Worm (Caenorhabditis elegans) whole organism, L4 larva: ENCODE measurements around the gene blos-2.

Experiments used
- F26F4.8 ChIP-seq: fragments of 200-800 bp; sonication (Bioruptor generic); conservative IDR thresholded peaks from 2 replicates; pipeline ENCODE4 v1.3.6; 2022; ENCODE audit warnings: missing genetic modification characterization, missing compliant biosample characterization
- T20F7.1 ChIP-seq: fragments of 200-800 bp; sonication (Bioruptor generic); optimal IDR thresholded peaks from 2 replicates; lab custom pipeline; 2018; ENCODE audit warnings: mild to moderate bottlenecking, missing genetic modification characterization, missing compliant biosample characterization
- T26A8.4 ChIP-seq: fragments of 200-800 bp; sonication (Bioruptor generic); IDR thresholded peaks from 2 replicates; pipeline ENCODE4 v1.3.6; 2022; ENCODE audit warnings: missing genetic modification characterization, missing compliant biosample characterization
- Y105C5A.15 ChIP-seq: fragments of 200-800 bp; sonication (Bioruptor generic); IDR thresholded peaks from 2 replicates; pipeline ENCODE4 v1.3.6; 2022; ENCODE audit warnings: missing genetic modification characterization, missing compliant biosample characterization
- Y48G9A.11 ChIP-seq: fragments of 200-800 bp; sonication (Bioruptor generic); IDR thresholded peaks from 2 replicates; pipeline ENCODE4 v1.3.6; 2022; ENCODE audit warnings: missing genetic modification reagents, missing genetic modification characterization, missing compliant biosample characterization
- Y5F2A.4 ChIP-seq: fragments of 200-800 bp; sonication (Bioruptor generic); optimal IDR thresholded peaks from 2 replicates; lab custom pipeline; 2018; ENCODE audit warnings: mild to moderate bottlenecking, missing genetic modification characterization, missing compliant biosample characterization
- ceh-20 ChIP-seq: fragments of 200-800 bp; sonication (Bioruptor generic); IDR thresholded peaks from 2 replicates; pipeline ENCODE4 v1.3.6; 2022; ENCODE audit warnings: missing genetic modification reagents, missing genetic modification characterization, missing compliant biosample characterization
- ceh-28 ChIP-seq: fragments of 150-350 bp; optimal IDR thresholded peaks from 2 replicates; lab custom pipeline; 2014; ENCODE audit warnings: missing biosample characterization, missing genetic modification reagents, missing genetic modification characterization
- ceh-32 ChIP-seq: sonication (generic microtip); optimal IDR thresholded peaks from 2 replicates; lab custom pipeline; 2016; ENCODE audit warnings: mild to moderate bottlenecking, missing genetic modification characterization, missing compliant biosample characterization; ENCODE audit not compliant: poor library complexity
- ceh-44 ChIP-seq: fragments of 200-800 bp; sonication (Bioruptor generic); IDR thresholded peaks from 2 replicates; pipeline ENCODE4 v1.3.6; 2022; ENCODE audit warnings: missing genetic modification reagents, missing genetic modification characterization, missing compliant biosample characterization
- ces-1 ChIP-seq: fragments of 150-350 bp; sonication (generic microtip); optimal IDR thresholded peaks from 4 replicates; lab custom pipeline; 2014; ENCODE audit warnings: missing biosample characterization, missing genetic modification reagents, missing genetic modification characterization
- ctbp-1 ChIP-seq: fragments of 200-800 bp; sonication (Bioruptor generic); IDR thresholded peaks from 2 replicates; pipeline ENCODE4 v1.3.6; 2022; ENCODE audit warnings: missing genetic modification reagents, missing genetic modification characterization, missing compliant biosample characterization
- daf-12 ChIP-seq: fragments of 150-350 bp; optimal IDR thresholded peaks from 2 replicates; lab custom pipeline; 2014; ENCODE audit warnings: missing biosample characterization, missing genetic modification reagents, missing genetic modification characterization
- daf-16 ChIP-seq, 3 experiments: sonication (generic microtip); optimal IDR thresholded peaks; 2 replicates each; lab custom pipeline; 2016 to 2017; ENCODE audit warnings: missing genetic modification characterization in 3 of 3, missing genetic modification reagents in 3 of 3, mild to moderate bottlenecking in 2 of 3, missing compliant biosample characterization in 2 of 3, missing biosample characterization in 1 of 3, moderate library complexity in 1 of 3
- dmd-8 ChIP-seq: fragments of 200-800 bp; sonication (Bioruptor generic); IDR thresholded peaks from 2 replicates; pipeline ENCODE4 v1.3.6; 2022; ENCODE audit warnings: missing genetic modification characterization, missing compliant biosample characterization
- duxl-1 ChIP-seq: sonication (generic microtip); optimal IDR thresholded peaks from 2 replicates; lab custom pipeline; 2016; ENCODE audit warnings: mild to moderate bottlenecking, missing genetic modification characterization, moderate library complexity, missing compliant biosample characterization; ENCODE audit not compliant: poor library complexity
- dve-1 ChIP-seq: sonication (generic microtip); optimal IDR thresholded peaks from 2 replicates; lab custom pipeline; 2017; ENCODE audit warnings: antibody characterized with exemption, mild to moderate bottlenecking, missing genetic modification characterization, missing compliant biosample characterization; ENCODE audit not compliant: insufficient read depth
- egl-27 ChIP-seq: sonication (generic microtip); optimal IDR thresholded peaks from 3 replicates; lab custom pipeline; 2017; ENCODE audit warnings: missing biosample characterization, missing genetic modification reagents, missing genetic modification characterization
- gei-8 ChIP-seq: fragments of 200-800 bp; sonication (Bioruptor generic); optimal IDR thresholded peaks from 2 replicates; lab custom pipeline; 2018; ENCODE audit warnings: mild to moderate bottlenecking, missing genetic modification characterization, missing compliant biosample characterization
- hlh-30 ChIP-seq: sonication (generic microtip); optimal IDR thresholded peaks from 2 replicates; lab custom pipeline; 2017; ENCODE audit warnings: antibody characterized with exemption, mild to moderate bottlenecking, missing genetic modification characterization, missing compliant biosample characterization; ENCODE audit not compliant: insufficient read depth
- lim-7 ChIP-seq: fragments of 200-800 bp; sonication (Bioruptor generic); IDR thresholded peaks from 2 replicates; pipeline ENCODE4 v1.3.6; 2022; ENCODE audit warnings: missing genetic modification characterization, missing compliant biosample characterization
- lin-1 ChIP-seq: fragments of 200-800 bp; sonication (Bioruptor generic); IDR thresholded peaks from 2 replicates; pipeline ENCODE4 v1.3.6; 2022; ENCODE audit warnings: missing genetic modification reagents, missing genetic modification characterization, missing compliant biosample characterization
- lin-39 ChIP-seq: fragments of 150-350 bp; optimal IDR thresholded peaks from 2 replicates; lab custom pipeline; 2014; ENCODE audit warnings: missing biosample characterization, missing genetic modification reagents, missing genetic modification characterization
- lir-3 ChIP-seq: sonication (generic microtip); optimal IDR thresholded peaks from 2 replicates; lab custom pipeline; 2016; ENCODE audit warnings: mild to moderate bottlenecking, missing genetic modification characterization, missing compliant biosample characterization
- madf-9 ChIP-seq: fragments of 200-800 bp; sonication (Bioruptor generic); conservative IDR thresholded peaks from 2 replicates; pipeline ENCODE4 v1.3.6; 2022; ENCODE audit warnings: missing genetic modification reagents, missing genetic modification characterization, missing compliant biosample characterization
- mdl-1 ChIP-seq, 2 experiments: fragments of 150-350 bp in 1 of 2; sonication (generic microtip) in 1 of 2; optimal IDR thresholded peaks; 2 replicates each; lab custom pipeline; 2014 to 2017; ENCODE audit warnings: missing biosample characterization in 2 of 2, missing genetic modification characterization in 2 of 2
- mdt-29 ChIP-seq: fragments of 200-800 bp; sonication (Bioruptor generic); IDR thresholded peaks from 2 replicates; pipeline ENCODE4 v1.3.6; 2022; ENCODE audit warnings: missing genetic modification reagents, missing genetic modification characterization, missing compliant biosample characterization
- mes-2 ChIP-seq: sonication (generic microtip); optimal IDR thresholded peaks from 2 replicates; lab custom pipeline; 2016; ENCODE audit warnings: missing genotype, mild to moderate bottlenecking, missing genetic modification characterization, missing compliant biosample characterization; ENCODE audit not compliant: poor library complexity, severe bottlenecking
- mxl-3 ChIP-seq: fragments of 200-800 bp; sonication (Bioruptor generic); optimal IDR thresholded peaks from 2 replicates; lab custom pipeline; 2018; ENCODE audit warnings: mild to moderate bottlenecking, missing genetic modification characterization, missing compliant biosample characterization
- nhr-102 ChIP-seq: sonication (generic microtip); optimal IDR thresholded peaks from 2 replicates; lab custom pipeline; 2016; ENCODE audit warnings: mild to moderate bottlenecking, missing genetic modification characterization, moderate library complexity, missing compliant biosample characterization
- nhr-11 ChIP-seq: fragments of 150-350 bp; optimal IDR thresholded peaks from 2 replicates; lab custom pipeline; 2014; ENCODE audit warnings: missing biosample characterization, missing genetic modification characterization
- nhr-25 ChIP-seq: sonication (generic microtip); optimal IDR thresholded peaks from 2 replicates; lab custom pipeline; 2017; ENCODE audit warnings: missing genetic modification characterization, mild to moderate bottlenecking, missing compliant biosample characterization, antibody characterized with exemption, moderate library complexity, borderline replicate concordance; ENCODE audit not compliant: insufficient read depth
- nhr-48 ChIP-seq: sonication (generic microtip); optimal IDR thresholded peaks from 2 replicates; lab custom pipeline; 2016; ENCODE audit warnings: mild to moderate bottlenecking, missing genetic modification characterization, missing compliant biosample characterization
- pha-4 ChIP-seq, 2 experiments: fragments of 150-350 bp in 1 of 2; fragments of 200-800 bp in 1 of 2; sonication (Bioruptor generic) in 1 of 2; IDR thresholded peaks in 1 of 2; optimal IDR thresholded peaks in 1 of 2; 2 replicates each; pipeline versions ENCODE4 v1.3.6 to Lab custom; 2014 to 2022; ENCODE audit warnings: missing genetic modification characterization in 2 of 2, missing genetic modification reagents in 2 of 2, missing biosample characterization in 1 of 2, missing compliant biosample characterization in 1 of 2
- php-3 ChIP-seq: fragments of 200-800 bp; sonication (Bioruptor generic); IDR thresholded peaks from 2 replicates; pipeline ENCODE4 v1.3.6; 2022; ENCODE audit warnings: missing genetic modification reagents, missing genetic modification characterization, missing compliant biosample characterization
- saeg-2 ChIP-seq: fragments of 200-800 bp; sonication (Bioruptor generic); IDR thresholded peaks from 2 replicates; pipeline ENCODE4 v1.3.6; 2022; ENCODE audit warnings: missing genetic modification reagents, missing genetic modification characterization, missing compliant biosample characterization
- sdz-12 ChIP-seq: fragments of 200-800 bp; sonication (Bioruptor generic); optimal IDR thresholded peaks from 2 replicates; lab custom pipeline; 2018; ENCODE audit warnings: mild to moderate bottlenecking, missing genetic modification characterization, missing compliant biosample characterization
- set-16 ChIP-seq: fragments of 200-800 bp; sonication (Bioruptor generic); IDR thresholded peaks from 2 replicates; pipeline ENCODE4 v1.3.6; 2022; ENCODE audit warnings: missing genetic modification reagents, missing genetic modification characterization, missing compliant biosample characterization
- spr-1 ChIP-seq: sonication (generic microtip); optimal IDR thresholded peaks from 2 replicates; lab custom pipeline; 2016; ENCODE audit warnings: mild to moderate bottlenecking, missing genetic modification characterization, missing compliant biosample characterization
- spr-3 ChIP-seq: fragments of 200-800 bp; sonication (Bioruptor generic); optimal IDR thresholded peaks from 2 replicates; lab custom pipeline; 2018; ENCODE audit warnings: mild to moderate bottlenecking, missing genetic modification characterization, missing compliant biosample characterization
- tag-97 ChIP-seq: fragments of 200-800 bp; sonication (Bioruptor generic); IDR thresholded peaks from 2 replicates; pipeline ENCODE4 v1.3.6; 2022; ENCODE audit warnings: missing genetic modification characterization, missing compliant biosample characterization
- tra-1 ChIP-seq: fragments of 200-800 bp; sonication (Bioruptor generic); IDR thresholded peaks from 2 replicates; pipeline ENCODE4 v1.3.6; 2022; ENCODE audit warnings: missing genetic modification reagents, missing genetic modification characterization, missing compliant biosample characterization
- unc-39 ChIP-seq: sonication (generic microtip); optimal IDR thresholded peaks from 2 replicates; lab custom pipeline; 2017; ENCODE audit warnings: missing biosample characterization, missing genetic modification characterization
- unc-62 ChIP-seq, 3 experiments: fragments of 150-350 bp in 1 of 3; sonication (generic microtip); optimal IDR thresholded peaks in 2 of 3; peaks in 1 of 3; 1 replicate in 1 of 3; 2 replicates in 2 of 3; lab custom pipeline; 2014 to 2017; ENCODE audit warnings: missing biosample characterization in 3 of 3, missing genetic modification characterization in 3 of 3, missing genetic modification reagents in 3 of 3, missing genotype in 1 of 3
- vab-7 ChIP-seq: fragments of 200-800 bp; sonication (Bioruptor generic); IDR thresholded peaks from 2 replicates; pipeline ENCODE4 v1.3.6; 2022; ENCODE audit warnings: missing genetic modification reagents, missing genetic modification characterization, missing compliant biosample characterization
- zip-11 ChIP-seq: fragments of 200-800 bp; sonication (Bioruptor generic); IDR thresholded peaks from 2 replicates; pipeline ENCODE4 v1.3.6; 2022; ENCODE audit warnings: missing genetic modification characterization, missing compliant biosample characterization

Gene blos-2

ce11 chrIV:6321667-6322066 lies 12.3 kb upstream of the blos-2 start, which contains the start of gene Y73B6BL.29 (continued):
- TF ChIP-seq duxl-1 (tag; lab: Kevin White, UChicago) (peak; percentile 94), nhr-25 (no peak), lin-39 (tag; lab: Kevin White, UChicago) (no peak), T26A8.4 (GFP tag; lab: Robert Waterston, UW) (peak; percentile 77), mdt-29 (GFP tag; lab: Robert Waterston, UW) (no peak; the same call in 1 of the 2 replicates), tra-1 (GFP tag; lab: Robert Waterston, UW) (peak; percentile 76; the same call in 1 of the 2 replicates), sdz-12 (GFP tag; lab: Kevin White, UChicago) (peak; percentile 90), nhr-102 (tag; lab: Kevin White, UChicago) (peak; percentile 85), unc-39 (tag; lab: Kevin White, UChicago) (no peak), mxl-3 (peak; percentile 51), Y5F2A.4 (no peak), unc-62 (GFP tag; optimal IDR thresholded peaks at IDR 0.05 in 1 of 2; lab: Kevin White, UChicago) (no peak), unc-62 (tag; optimal IDR thresholded peaks at IDR 0.05; lab: Kevin White, UChicago) (no peak), spr-3 (GFP tag; lab: Kevin White, UChicago) (no peak), ceh-20 (GFP tag; lab: Robert Waterston, UW) (no peak), dve-1 (tag; lab: Kevin White, UChicago) (peak; percentile 90), hlh-30 (tag; lab: Kevin White, UChicago) (peak; percentile 68), nhr-48 (tag; lab: Kevin White, UChicago) (peak; percentile 42), lir-3 (peak; percentile 35), egl-27 (tag; lab: Kevin White, UChicago) (no peak), tag-97 (0 out of 2 replicates have a peak, but pooled peaks have one; percentile 62), Y48G9A.11 (GFP tag; lab: Robert Waterston, UW) (peak; percentile 85), vab-7 (GFP tag; lab: Robert Waterston, UW) (0 out of 2 replicates have a peak, but pooled peaks have one; percentile 22), lin-1 (GFP tag; lab: Robert Waterston, UW) (peak; percentile 29; the same call in 1 of the 2 replicates), ces-1 (peak; percentile 15), ctbp-1 (GFP tag; lab: Robert Waterston, UW) (peak; percentile 51; the same call in 1 of the 2 replicates), nhr-11 (no peak)

- no peak for TF ChIP-seq F26F4.8 (GFP tag; lab: Robert Waterston, UW)
- TF ChIP-seq daf-16 (GFP tag; optimal IDR thresholded peaks at IDR 0.05; lab: Kevin White, UChicago): peak; percentile 60 to 94
- peak; percentile 87 for TF ChIP-seq daf-16 (tag; optimal IDR thresholded peaks at IDR 0.05; lab: Kevin White, UChicago)
- TF ChIP-seq madf-9 (GFP tag; lab: Robert Waterston, UW): peak; percentile 92
- peak; percentile 86 for TF ChIP-seq T20F7.1
- TF ChIP-seq Y105C5A.15 (GFP tag; lab: Robert Waterston, UW): 0 out of 2 replicates have a peak, but pooled peaks have one; percentile 64
- no peak for TF ChIP-seq zip-11 (GFP tag; lab: Robert Waterston, UW)
- TF ChIP-seq mdl-1 (tag; optimal IDR thresholded peaks at IDR 0.05; lab: Kevin White, UChicago): peak; percentile 53 to 61
- TF ChIP-seq daf-12 (tag; lab: Kevin White, UChicago): no peak
- peak; percentile 87 for TF ChIP-seq ctbp-1 (GFP tag; lab: Robert Waterston, UW)
- peak; percentile 79 for TF ChIP-seq ceh-32 (tag; lab: Kevin White, UChicago)
- peak; percentile 86 for TF ChIP-seq saeg-2 (GFP tag; lab: Robert Waterston, UW)
- peak; percentile 92 for TF ChIP-seq pha-4 (GFP tag; IDR thresholded peaks at IDR 0.05; lab: Robert Waterston, UW)
- TF ChIP-seq pha-4 (tag; optimal IDR thresholded peaks at IDR 0.05; lab: Kevin White, UChicago): no peak
- peak; percentile 92 for TF ChIP-seq spr-1 (tag; lab: Kevin White, UChicago)
- peak; percentile 58 for TF ChIP-seq gei-8 (GFP tag; lab: Kevin White, UChicago)
- TF ChIP-seq ceh-20 (GFP tag; lab: Robert Waterston, UW): peak; percentile 93
- TF ChIP-seq dmd-8 (GFP tag; lab: Robert Waterston, UW): peak; percentile 53; the same call in 1 of the 2 replicates
- TF ChIP-seq lim-7 (GFP tag; lab: Robert Waterston, UW): peak; percentile 74
- peak; percentile 97 for TF ChIP-seq mes-2 (tag; lab: Kevin White, UChicago)
- TF ChIP-seq php-3: peak; percentile 76; the same call in 1 of the 2 replicates
- no peak for TF ChIP-seq ceh-28
- no peak for TF ChIP-seq tag-97
- TF ChIP-seq ceh-44 (GFP tag; lab: Robert Waterston, UW): peak; percentile 84; the same call in 1 of the 2 replicates
- peak; percentile 78 for TF ChIP-seq set-16 (GFP tag; lab: Robert Waterston, UW)
Measured at ce11 chrIV:6323654-6324224, 10.3 kb upstream of the blos-2 start, which contains the start of gene sqd-1. Gene sqd-1 (plus strand): TSS chrIV:6324174.
